Fruit fly (Drosophila melanogaster): Measurements from ENCODE around the gene Flad2.

- TF ChIP-seq CG8478 (optimal IDR thresholded peaks at IDR 0.05) = no peak
- TF ChIP-seq CTCF (optimal IDR thresholded peaks at IDR 0.05) = no peak
These were observed 33.8 kb upstream of the Flad2 start, which contains the start of the genes CG9302 and beta'COP for dm6 chr2L:13378488-13378964.

Data from S2 (cell line).